Fruit fly (Drosophila melanogaster) whole organism, embryonic: Measurements from ENCODE around the gene CG5969.

Source experiments
- Awh ChIP-seq: fragments of 200-800 bp; sonication (Bioruptor generic); IDR thresholded peaks from 2 replicates; pipeline ENCODE4, ENCODE4 v1.3.6; 2022; ENCODE audit warnings: missing biosample characterization, missing genetic modification characterization
- Bteb2 ChIP-seq: fragments of 200-800 bp; sonication (Bioruptor generic); optimal IDR thresholded peaks from 2 replicates; lab custom pipeline; 2016; ENCODE audit warnings: missing biosample characterization, missing genetic modification characterization
- CG11560 ChIP-seq: fragments of 200-800 bp; sonication (Bioruptor generic); IDR thresholded peaks from 3 replicates; pipeline ENCODE4 v1.3.6; 2022; ENCODE audit warnings: missing biosample characterization, missing genetic modification characterization
- CG14710 ChIP-seq: fragments of 200-800 bp; sonication (Bioruptor generic); optimal IDR thresholded peaks from 3 replicates; lab custom pipeline; 2019; ENCODE audit warnings: missing biosample characterization, mild to moderate bottlenecking, missing genetic modification characterization, moderate library complexity
- CG15269 ChIP-seq: fragments of 200-800 bp; sonication (Bioruptor generic); optimal IDR thresholded peaks from 2 replicates; lab custom pipeline; 2018; ENCODE audit warnings: missing biosample characterization, mild to moderate bottlenecking, missing genetic modification characterization, moderate library complexity
- CG17328 ChIP-seq: fragments of 200-800 bp; sonication (Bioruptor generic); IDR thresholded peaks from 2 replicates; pipeline ENCODE4 v1.3.6; 2022; ENCODE audit warnings: missing biosample characterization, missing genetic modification characterization
- CG17802 ChIP-seq: fragments of 200-800 bp; sonication (Bioruptor generic); optimal IDR thresholded peaks from 2 replicates; lab custom pipeline; 2018; ENCODE audit warnings: missing biosample characterization, mild to moderate bottlenecking, missing genetic modification characterization, moderate library complexity
- CG2116 ChIP-seq: fragments of 200-800 bp; sonication (Bioruptor generic); optimal IDR thresholded peaks from 3 replicates; lab custom pipeline; 2018; ENCODE audit warnings: missing biosample characterization, mild to moderate bottlenecking, missing genetic modification characterization
- CG30403 ChIP-seq: fragments of 200-800 bp; sonication (Bioruptor generic); optimal IDR thresholded peaks from 3 replicates; lab custom pipeline; 2016; ENCODE audit warnings: missing biosample characterization, missing genetic modification characterization
- CG31388 ChIP-seq: fragments of 200-800 bp; sonication (Bioruptor generic); optimal IDR thresholded peaks from 2 replicates; lab custom pipeline; 2016; ENCODE audit warnings: missing biosample characterization, missing genetic modification characterization
- CG32767 ChIP-seq: fragments of 200-800 bp; sonication (Bioruptor generic); IDR thresholded peaks from 2 replicates; pipeline ENCODE4 v1.3.6; 2022; ENCODE audit warnings: missing biosample characterization, missing genetic modification characterization
- CG3838 ChIP-seq: fragments of 200-800 bp; sonication (Bioruptor generic); optimal IDR thresholded peaks from 3 replicates; lab custom pipeline; 2016; ENCODE audit warnings: missing biosample characterization, missing genetic modification characterization
- CG4360 ChIP-seq: fragments of 200-800 bp; sonication (Bioruptor generic); IDR thresholded peaks from 2 replicates; pipeline ENCODE4 v1.3.6; 2022; ENCODE audit warnings: missing biosample characterization, missing genetic modification characterization
- CG6765 ChIP-seq: fragments of 200-800 bp; sonication (Bioruptor generic); optimal IDR thresholded peaks from 3 replicates; lab custom pipeline; 2017; ENCODE audit warnings: missing biosample characterization, mild to moderate bottlenecking, missing genetic modification characterization
- CG6854 ChIP-seq: fragments of 200-800 bp; sonication (Bioruptor generic); optimal IDR thresholded peaks from 3 replicates; lab custom pipeline; 2017; ENCODE audit warnings: missing biosample characterization, mild to moderate bottlenecking, missing genetic modification characterization
- CG7556 ChIP-seq: fragments of 200-800 bp; sonication (Bioruptor generic); optimal IDR thresholded peaks from 2 replicates; lab custom pipeline; 2017; ENCODE audit warnings: missing biosample characterization, mild to moderate bottlenecking, missing genetic modification characterization
- CG7786 ChIP-seq: fragments of 200-800 bp; sonication (Bioruptor generic); optimal IDR thresholded peaks from 2 replicates; lab custom pipeline; 2016; ENCODE audit warnings: missing biosample characterization, missing genetic modification characterization
- CG7839 ChIP-seq: fragments of 200-800 bp; sonication (Bioruptor generic); optimal IDR thresholded peaks from 3 replicates; lab custom pipeline; 2018; ENCODE audit warnings: missing biosample characterization, mild to moderate bottlenecking, missing genetic modification characterization, moderate library complexity
- CG9437 ChIP-seq: fragments of 200-800 bp; sonication (Bioruptor generic); optimal IDR thresholded peaks from 2 replicates; lab custom pipeline; 2018; ENCODE audit warnings: missing biosample characterization, mild to moderate bottlenecking, missing genetic modification characterization
- D19A ChIP-seq: fragments of 200-800 bp; optimal IDR thresholded peaks from 3 replicates; lab custom pipeline; 2019; ENCODE audit warnings: missing biosample characterization, mild to moderate bottlenecking, missing genetic modification characterization, moderate library complexity
- Doc3 ChIP-seq: fragments of 200-800 bp; sonication (Bioruptor generic); IDR thresholded peaks from 3 replicates; pipeline ENCODE4 v1.3.6; 2022; ENCODE audit warnings: missing biosample characterization, missing genetic modification characterization; ENCODE audit not compliant: partially characterized antibody
- Fer1 ChIP-seq: fragments of 200-800 bp; sonication (Bioruptor generic); optimal IDR thresholded peaks from 2 replicates; lab custom pipeline; 2017; ENCODE audit warnings: missing biosample characterization, mild to moderate bottlenecking, missing genetic modification characterization
- GATAe ChIP-seq: fragments of 200-800 bp; sonication (Bioruptor generic); conservative IDR thresholded peaks from 2 replicates; pipeline ENCODE4 v1.3.6; 2022; ENCODE audit warnings: missing biosample characterization, missing genetic modification characterization
- HLH54F ChIP-seq: fragments of 200-800 bp; sonication (Bioruptor generic); optimal IDR thresholded peaks from 3 replicates; lab custom pipeline; 2016; ENCODE audit warnings: missing biosample characterization, missing genetic modification characterization
- HmgD ChIP-seq: fragments of 200-800 bp; sonication (Bioruptor generic); optimal IDR thresholded peaks from 3 replicates; lab custom pipeline; 2016; ENCODE audit warnings: missing biosample characterization, missing genetic modification characterization
- HmgZ ChIP-seq: fragments of 200-800 bp; sonication (Bioruptor generic); optimal IDR thresholded peaks from 2 replicates; lab custom pipeline; 2018; ENCODE audit warnings: missing biosample characterization, mild to moderate bottlenecking, missing genetic modification characterization
- Hr78 ChIP-seq, 2 experiments: fragments of 200-800 bp in 1 of 2; fragments of >200 bp in 1 of 2; sonication (Bioruptor generic) in 1 of 2; optimal IDR thresholded peaks; 2 replicates each; lab custom pipeline; 2017 to 2019; ENCODE audit warnings: missing biosample characterization in 2 of 2, missing genetic modification characterization in 2 of 2, mild to moderate bottlenecking in 1 of 2, moderate library complexity in 1 of 2
- NK7.1 ChIP-seq: fragments of 200-800 bp; sonication (Bioruptor generic); optimal IDR thresholded peaks from 3 replicates; lab custom pipeline; 2016; ENCODE audit warnings: missing biosample characterization, missing genetic modification characterization
- Ravus ChIP-seq: fragments of 200-800 bp; sonication (Bioruptor generic); IDR thresholded peaks from 2 replicates; pipeline ENCODE4 v1.3.6; 2022; ENCODE audit warnings: missing biosample characterization, missing genetic modification characterization
- Sox100B ChIP-seq: fragments of 200-800 bp; sonication (Bioruptor generic); optimal IDR thresholded peaks from 3 replicates; lab custom pipeline; 2018; ENCODE audit warnings: missing biosample characterization, mild to moderate bottlenecking, missing genetic modification characterization
- Sox102F ChIP-seq: fragments of 200-800 bp; sonication (Bioruptor generic); optimal IDR thresholded peaks from 2 replicates; lab custom pipeline; 2018; ENCODE audit warnings: missing biosample characterization, mild to moderate bottlenecking, missing genetic modification characterization, moderate library complexity
- Spps ChIP-seq: fragments of 200-800 bp; sonication (Bioruptor generic); optimal IDR thresholded peaks from 2 replicates; lab custom pipeline; 2018; ENCODE audit warnings: missing biosample characterization, mild to moderate bottlenecking, missing genetic modification characterization
- Vsx1 ChIP-seq: fragments of 200-800 bp; sonication (Bioruptor generic); optimal IDR thresholded peaks from 2 replicates; lab custom pipeline; 2017; ENCODE audit warnings: missing biosample characterization, mild to moderate bottlenecking, missing genetic modification characterization, missing genetic modification reagents
- crp ChIP-seq, 2 experiments: fragments of 200-800 bp; sonication (Bioruptor generic); optimal IDR thresholded peaks; 2 replicates in 1 of 2; 3 replicates in 1 of 2; lab custom pipeline; 2017; ENCODE audit warnings: missing biosample characterization in 2 of 2, missing genetic modification characterization in 2 of 2, mild to moderate bottlenecking in 1 of 2, moderate library complexity in 1 of 2
- en ChIP-seq: fragments of 200-800 bp; sonication (Bioruptor generic); optimal IDR thresholded peaks from 2 replicates; lab custom pipeline; 2016; ENCODE audit warnings: missing biosample characterization, missing genetic modification characterization
- eve ChIP-seq, 2 experiments: fragments of >200 bp; optimal IDR thresholded peaks; 2 replicates each; lab custom pipeline; 2017; ENCODE audit warnings: missing biosample characterization in 2 of 2, missing genetic modification characterization in 2 of 2
- gem ChIP-seq: fragments of 200-800 bp; sonication (Bioruptor generic); optimal IDR thresholded peaks from 2 replicates; lab custom pipeline; 2019; ENCODE audit warnings: missing biosample characterization, mild to moderate bottlenecking, missing genetic modification characterization, moderate library complexity
- hbn ChIP-seq: fragments of 200-800 bp; sonication (Bioruptor generic); IDR thresholded peaks from 2 replicates; pipeline ENCODE4 v1.3.6; 2022; ENCODE audit warnings: missing biosample characterization, missing genetic modification characterization; ENCODE audit not compliant: partially characterized antibody
- kay ChIP-seq: fragments of 200-800 bp; sonication (Bioruptor generic); optimal IDR thresholded peaks from 2 replicates; lab custom pipeline; 2016; ENCODE audit warnings: missing biosample characterization, missing genetic modification characterization
- ken ChIP-seq: fragments of 200-800 bp; sonication (Bioruptor generic); IDR thresholded peaks from 3 replicates; pipeline ENCODE4 v1.3.6; 2022; ENCODE audit warnings: missing biosample characterization, missing genetic modification characterization
- lab ChIP-seq: fragments of 200-800 bp; sonication (Bioruptor generic); optimal IDR thresholded peaks from 3 replicates; lab custom pipeline; 2017; ENCODE audit warnings: missing biosample characterization, missing genetic modification characterization, mild to moderate bottlenecking, moderate library complexity, missing genetic modification reagents
- maf-S ChIP-seq: fragments of 200-800 bp; sonication (Bioruptor generic); optimal IDR thresholded peaks from 2 replicates; lab custom pipeline; 2016; ENCODE audit warnings: missing biosample characterization, missing genetic modification characterization
- nom ChIP-seq: fragments of 200-800 bp; sonication (Bioruptor generic); optimal IDR thresholded peaks from 2 replicates; lab custom pipeline; 2017; ENCODE audit warnings: missing biosample characterization, missing genetic modification characterization, mild to moderate bottlenecking, moderate library complexity, missing genetic modification reagents
- oc ChIP-seq: fragments of 200-800 bp; sonication (Bioruptor generic); optimal IDR thresholded peaks from 2 replicates; lab custom pipeline; 2018; ENCODE audit warnings: missing biosample characterization, mild to moderate bottlenecking, missing genetic modification characterization, moderate library complexity
- pho ChIP-seq: fragments of 200-800 bp; sonication (Bioruptor generic); optimal IDR thresholded peaks from 2 replicates; lab custom pipeline; 2016; ENCODE audit warnings: missing biosample characterization, missing genetic modification characterization
- pnt ChIP-seq: fragments of 200-800 bp; sonication (Bioruptor generic); optimal IDR thresholded peaks from 3 replicates; lab custom pipeline; 2016; ENCODE audit warnings: missing biosample characterization, missing genetic modification characterization
- sima ChIP-seq: fragments of 200-800 bp; sonication (Bioruptor generic); optimal IDR thresholded peaks from 2 replicates; lab custom pipeline; 2016; ENCODE audit warnings: missing biosample characterization, missing genetic modification characterization
- tup ChIP-seq: fragments of 200-800 bp; sonication (Bioruptor generic); optimal IDR thresholded peaks from 2 replicates; lab custom pipeline; 2016; ENCODE audit warnings: missing biosample characterization, mild to moderate bottlenecking, missing genetic modification characterization, moderate library complexity

Gene CG5969

DNA sequence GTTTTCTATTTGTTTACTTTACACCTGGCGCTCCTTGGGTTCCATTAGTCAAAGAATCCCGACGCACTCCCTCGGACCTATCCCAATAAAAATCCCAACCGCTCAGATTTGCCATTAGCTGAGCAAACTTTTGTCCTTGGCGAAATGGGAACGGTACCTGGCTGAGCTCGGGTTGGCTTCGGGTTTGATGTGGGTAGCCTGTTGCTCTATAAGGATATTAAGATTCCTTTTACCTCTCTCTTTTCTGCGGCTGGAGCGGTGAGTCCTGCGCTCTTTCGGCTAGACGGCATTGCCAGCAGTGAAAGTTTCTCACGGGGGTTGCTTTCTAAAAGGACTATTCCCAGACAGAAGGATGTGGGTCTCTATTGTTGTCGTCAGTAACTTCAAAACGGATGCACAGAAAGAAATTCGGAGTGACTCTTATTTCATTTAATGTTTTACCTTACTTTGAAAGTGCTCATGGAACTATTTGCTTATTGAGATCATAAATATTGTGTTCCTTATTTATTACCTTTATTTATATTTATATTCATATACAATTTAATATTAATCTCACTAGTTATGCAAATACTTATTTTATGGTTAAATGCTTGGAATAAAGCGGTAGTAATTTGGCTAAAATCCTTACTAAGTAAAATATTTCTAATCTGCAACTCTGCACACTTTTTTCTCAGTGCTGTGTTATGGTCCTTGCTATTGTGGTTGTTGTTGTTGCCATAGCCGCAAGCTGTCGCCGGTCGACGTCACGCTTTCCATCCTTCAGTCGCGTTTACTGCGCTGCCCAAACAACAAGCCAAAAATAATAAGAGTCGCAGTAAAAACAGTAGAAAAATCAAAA, 31.7 kb upstream of the CG5969 start, which contains the start of gene CG5910 (continued):
- TF ChIP-seq CG2116 (GFP tag; lab: Kevin White, UChicago): peak; percentile 54
- TF ChIP-seq kay: peak; percentile 70
- TF ChIP-seq CG11560 (tag; lab: Robert Waterston, UW): peak; percentile 72; the same call in 2 of the 3 replicates
- TF ChIP-seq CG3838 (GFP tag; lab: Kevin White, UChicago): no peak
- no peak for TF ChIP-seq lab
- peak; percentile 13 for TF ChIP-seq pho (GFP tag; lab: Kevin White, UChicago)
- peak; percentile 43 for TF ChIP-seq pnt (GFP tag; lab: Kevin White, UChicago)
- TF ChIP-seq GATAe (GFP tag; lab: Robert Waterston, UW): 0 out of 2 replicates have a peak, but pooled peaks have one; percentile 23
- peak; percentile 93 for TF ChIP-seq CG14710
- peak; percentile 78 for TF ChIP-seq Spps
- TF ChIP-seq sima (GFP tag; lab: Kevin White, UChicago): no peak
- no peak for TF ChIP-seq Hr78 (GFP tag; optimal IDR thresholded peaks at IDR 0.05; lab: Kevin White, UChicago)
- peak; percentile 96 for TF ChIP-seq gem
- TF ChIP-seq CG4360 (GFP tag; lab: Robert Waterston, UW): peak; percentile 76
- TF ChIP-seq tup (GFP tag; lab: Kevin White, UChicago): peak; percentile 16
- peak; percentile 96 for TF ChIP-seq CG7556 (GFP tag; lab: Kevin White, UChicago)
- TF ChIP-seq CG15269 (tag; lab: Kevin White, UChicago): peak; percentile 90
- TF ChIP-seq eve (GFP tag; optimal IDR thresholded peaks at IDR 0.05; lab: Kevin White, UChicago): no peak
- TF ChIP-seq Ravus: peak; percentile 26; the same call in 1 of the 2 replicates
- TF ChIP-seq Vsx1 (GFP tag; lab: Kevin White, UChicago): no peak
- peak; percentile 93 for TF ChIP-seq Sox100B (GFP tag; lab: Kevin White, UChicago)
- peak; percentile 21 for TF ChIP-seq HLH54F (GFP tag; lab: Kevin White, UChicago)
- TF ChIP-seq NK7.1 (GFP tag; lab: Kevin White, UChicago): no peak
- TF ChIP-seq Sox102F (GFP tag; lab: Kevin White, UChicago): peak; percentile 88
- peak; percentile 91 for TF ChIP-seq D19A (tag; lab: Kevin White, UChicago)
- no peak for TF ChIP-seq maf-S (GFP tag; lab: Kevin White, UChicago)
- TF ChIP-seq CG7839 (tag; lab: Kevin White, UChicago): peak; percentile 95
- peak; percentile 89 for TF ChIP-seq CG30403
- TF ChIP-seq nom (GFP tag; lab: Kevin White, UChicago): peak; percentile 40
- TF ChIP-seq HmgZ (tag; lab: Kevin White, UChicago): peak; percentile 87
- peak; percentile 74 for TF ChIP-seq CG32767 (GFP tag; lab: Robert Waterston, UW)
- TF ChIP-seq ken: 0 out of 3 replicates have a peak, but pooled peaks have one; percentile 32
- TF ChIP-seq en: no peak
- peak in 1 of 2 experiments; percentile 38 for TF ChIP-seq crp (GFP tag; optimal IDR thresholded peaks at IDR 0.05; lab: Kevin White, UChicago)
- TF ChIP-seq CG17328 (GFP tag; lab: Robert Waterston, UW): peak; percentile 69; the same call in 1 of the 2 replicates
- TF ChIP-seq HmgD (GFP tag; lab: Kevin White, UChicago): no peak
- no peak for TF ChIP-seq hbn (GFP tag; lab: Robert Waterston, UW)
- peak; percentile 35 for TF ChIP-seq CG17802 (tag; lab: Kevin White, UChicago)
- peak; percentile 89 for TF ChIP-seq CG6854 (GFP tag; lab: Kevin White, UChicago)
- peak; percentile 83 for TF ChIP-seq oc (tag; lab: Kevin White, UChicago)
- TF ChIP-seq Bteb2 (GFP tag; lab: Kevin White, UChicago): peak; percentile 48
- TF ChIP-seq Doc3 (GFP tag; lab: Robert Waterston, UW): no peak
- peak; percentile 95 for TF ChIP-seq Fer1 (GFP tag; lab: Kevin White, UChicago)
- TF ChIP-seq Awh (GFP tag; lab: Robert Waterston, UW): peak; percentile 67
- TF ChIP-seq CG7786 (GFP tag; lab: Kevin White, UChicago): peak; percentile 22
- TF ChIP-seq CG6765: peak; percentile 88
- TF ChIP-seq CG9437 (GFP tag; lab: Kevin White, UChicago): peak; percentile 89
- peak; percentile 70 for TF ChIP-seq CG31388 (GFP tag; lab: Kevin White, UChicago)
